Worm (Caenorhabditis elegans): Measurements from ENCODE around the gene plpp-1.3.

DNA sequence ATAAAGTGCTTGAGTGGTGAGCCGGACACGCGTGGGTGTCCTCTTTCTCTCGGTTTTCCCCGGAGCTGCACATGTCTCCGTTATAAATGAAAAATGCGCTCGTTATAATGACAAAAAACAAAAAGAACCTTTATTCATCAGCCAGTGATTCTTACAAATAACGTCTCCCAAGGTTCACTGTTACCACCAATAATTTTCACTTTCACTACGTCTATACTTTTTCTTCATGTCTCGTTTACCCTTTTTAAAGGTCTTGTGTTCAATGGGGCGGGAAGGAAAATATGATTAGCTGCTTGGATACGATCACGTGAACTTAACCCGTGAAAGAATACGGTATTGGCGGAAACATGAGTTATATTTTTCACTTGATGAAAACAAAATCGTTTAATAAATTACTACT is 6.8 kb upstream of the plpp-1.3 start:
- no peak for TF ChIP-seq ref-1 (GFP tag; conservative IDR thresholded peaks at IDR 0.05)
- no peak for TF ChIP-seq flt-1 (GFP tag; IDR thresholded peaks at IDR 0.05)
- no peak for TF ChIP-seq cog-1 (tag; optimal IDR thresholded peaks at IDR 0.05)
- TF ChIP-seq med-1 (GFP tag; optimal IDR thresholded peaks at IDR 0.05; ENCODE audit: insufficient read depth), result no peak
